Worm (Caenorhabditis elegans): ENCODE data around the gene C46C2.6.

DNA sequence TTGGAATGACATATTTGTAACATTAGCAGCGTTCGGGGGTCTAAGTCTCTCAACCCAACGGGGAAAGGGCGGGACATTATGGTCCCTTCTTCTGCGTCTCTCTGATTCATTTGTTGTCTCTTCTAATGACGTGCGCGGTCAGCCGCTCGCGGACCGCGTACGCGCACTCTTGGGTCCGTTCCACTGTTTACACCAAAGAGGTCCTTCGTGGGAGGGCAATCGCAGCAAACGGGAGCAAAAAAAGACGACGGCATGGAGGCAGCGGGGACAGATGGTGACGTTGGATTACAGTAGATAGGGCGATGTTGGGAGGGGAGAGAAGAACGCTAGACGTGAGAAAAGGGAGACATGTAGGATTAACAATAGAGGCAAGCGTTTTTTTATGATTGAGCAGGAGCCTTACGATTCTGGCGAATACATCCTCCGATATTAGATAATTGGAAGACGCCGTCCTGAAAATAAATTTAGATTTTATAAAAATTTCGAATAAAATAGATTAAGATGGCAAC is 51.6 kb downstream of the C46C2.6 start, which contains the start of gene flh-1:
- TF ChIP-seq hlh-26 (GFP tag; conservative IDR thresholded peaks at IDR 0.05) (no peak), ztf-22 (GFP tag; optimal IDR thresholded peaks at IDR 0.05) (no peak), snpc-4 (GFP tag; optimal IDR thresholded peaks at IDR 0.05) (no peak), snpc-4 (tag; optimal IDR thresholded peaks at IDR 0.05) (no peak), pha-4 (tag; optimal IDR thresholded peaks at IDR 0.05) (no peak), F52B5.7 (tag; optimal IDR thresholded peaks at IDR 0.05) (no peak), let-526 (GFP tag; IDR thresholded peaks at IDR 0.05) (no peak), B0336.3 (GFP tag; IDR thresholded peaks at IDR 0.05) (no peak), unc-62 (GFP tag; optimal IDR thresholded peaks at IDR 0.05) (no peak), hlh-12 (tag; optimal IDR thresholded peaks at IDR 0.05) (no peak)

All from whole organism, young adult.